Fruit fly (Drosophila melanogaster): ENCODE data around the gene NijA.

The NijA gene

DNA sequence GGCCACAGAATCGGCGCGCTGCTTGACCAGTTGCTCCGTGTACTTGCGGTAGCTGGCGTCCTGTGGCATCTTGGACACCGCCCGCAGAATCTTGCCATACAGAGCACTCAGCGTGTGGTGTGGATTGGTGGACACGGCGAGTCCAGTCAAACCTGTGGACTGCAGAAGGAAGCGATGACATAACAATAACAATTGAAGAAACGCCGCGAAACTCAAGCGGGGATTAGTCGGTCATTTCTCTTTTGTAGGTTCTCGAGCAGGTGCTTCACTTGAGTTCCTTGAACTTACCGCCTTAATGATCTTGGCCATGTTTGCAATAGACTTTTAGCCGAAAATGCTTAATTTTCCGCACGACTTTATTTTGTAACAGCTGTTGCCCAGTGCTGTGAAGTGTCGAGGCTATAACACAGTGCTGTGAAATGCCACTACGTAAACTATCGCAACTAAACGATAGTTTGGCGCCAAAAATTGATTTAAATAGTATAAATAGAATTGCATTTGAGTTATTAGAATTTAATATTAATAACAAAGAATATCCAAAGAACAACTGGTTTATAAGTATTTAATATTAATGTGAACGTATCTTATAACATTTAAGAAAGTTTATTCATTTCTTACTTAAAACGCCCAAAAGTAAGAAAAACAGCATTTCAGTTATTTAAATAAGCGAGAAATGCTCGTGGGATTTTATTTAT is 2.8 kb downstream of the NijA start, which contains the start of gene ND-13B (continued):
- no peak for TF ChIP-seq hb (GFP tag; IDR thresholded peaks at IDR 0.05; ENCODE audit: partially characterized antibody)
- 0 out of 3 replicates have a peak, but pooled peaks have one; percentile 44 for TF ChIP-seq CG14860 (GFP tag; IDR thresholded peaks at IDR 0.05; ENCODE audit: partially characterized antibody)
- peak; percentile 28 for TF ChIP-seq Sin3A (optimal IDR thresholded peaks at IDR 0.05)
- no peak for TF ChIP-seq Fer2 (tag; optimal IDR thresholded peaks at IDR 0.05)
- TF ChIP-seq her (GFP tag; optimal IDR thresholded peaks at IDR 0.05): peak; percentile 16
- TF ChIP-seq CG13894 (tag; optimal IDR thresholded peaks at IDR 0.05): peak; percentile 24
- TF ChIP-seq nom (GFP tag; optimal IDR thresholded peaks at IDR 0.05): peak; percentile 19
- no peak for TF ChIP-seq CG18476 (GFP tag; optimal IDR thresholded peaks at IDR 0.05)
- TF ChIP-seq CG3163 (GFP tag; optimal IDR thresholded peaks at IDR 0.05): no peak
- TF ChIP-seq sens (GFP tag): peak; percentile 73
- 0 out of 2 replicates have a peak, but pooled peaks have one; percentile 24 for TF ChIP-seq sob (GFP tag; IDR thresholded peaks at IDR 0.05)
- TF ChIP-seq mam (GFP tag; optimal IDR thresholded peaks at IDR 0.05): peak; percentile 53
- peak; percentile 77 for TF ChIP-seq BEAF-32 (GFP tag; optimal IDR thresholded peaks at IDR 0.05)
- TF ChIP-seq wdn (GFP tag; IDR thresholded peaks at IDR 0.05): no peak
- no peak for TF ChIP-seq lov (optimal IDR thresholded peaks at IDR 0.05)
- TF ChIP-seq lov (GFP tag; IDR thresholded peaks at IDR 0.05): no peak
- TF ChIP-seq Bgb (GFP tag; IDR thresholded peaks at IDR 0.05; ENCODE audit: partially characterized antibody): peak; percentile 80
- TF ChIP-seq bowl (GFP tag; IDR thresholded peaks at IDR 0.05): no peak
- TF ChIP-seq CG42726 (GFP tag; IDR thresholded peaks at IDR 0.05; ENCODE audit: partially characterized antibody): peak; percentile 84
- no peak for TF ChIP-seq Hr3 (GFP tag; optimal IDR thresholded peaks at IDR 0.05)
- no peak for TF ChIP-seq Spps (tag; optimal IDR thresholded peaks at IDR 0.05)
- TF ChIP-seq cwo (GFP tag; optimal IDR thresholded peaks at IDR 0.05): no peak
- TF ChIP-seq Usf (GFP tag; optimal IDR thresholded peaks at IDR 0.05): no peak
- peak; percentile 67; the same call in 2 of the 3 replicates for TF ChIP-seq CG7963 (GFP tag; IDR thresholded peaks at IDR 0.05; ENCODE audit: partially characterized antibody)
- no peak for TF ChIP-seq HmgD (GFP tag; optimal IDR thresholded peaks at IDR 0.05)
- no peak for TF ChIP-seq CG10209 (GFP tag; optimal IDR thresholded peaks at IDR 0.05)
- no peak for TF ChIP-seq CG4282 (GFP tag; optimal IDR thresholded peaks at IDR 0.05)
- peak; percentile 67 for TF ChIP-seq caup (GFP tag; optimal IDR thresholded peaks at IDR 0.05; ENCODE audit: severe bottlenecking)
- no peak for TF ChIP-seq Hey (tag; optimal IDR thresholded peaks at IDR 0.05)
- no peak for TF ChIP-seq CG7928 (GFP tag; optimal IDR thresholded peaks at IDR 0.05)
- peak; percentile 41 for TF ChIP-seq CG3281 (GFP tag; optimal IDR thresholded peaks at IDR 0.05)
- TF ChIP-seq bsh (GFP tag; optimal IDR thresholded peaks at IDR 0.05): no peak
- TF ChIP-seq fd96Cb (tag; optimal IDR thresholded peaks at IDR 0.05): no peak
- TF ChIP-seq Fer3 (tag; optimal IDR thresholded peaks at IDR 0.05): peak; percentile 8
- TF ChIP-seq CG30403 (GFP tag; optimal IDR thresholded peaks at IDR 0.05): peak; percentile 5
- TF ChIP-seq CG7786 (GFP tag; optimal IDR thresholded peaks at IDR 0.05): peak; percentile 6
- TF ChIP-seq CG16813 (GFP tag; IDR thresholded peaks at IDR 0.05; ENCODE audit: partially characterized antibody): peak; percentile 68
- TF ChIP-seq MESR4 (GFP tag; optimal IDR thresholded peaks at IDR 0.05): peak; percentile 42
- peak; percentile 0 for TF ChIP-seq Bteb2 (GFP tag; optimal IDR thresholded peaks at IDR 0.05)
- TF ChIP-seq ttk (GFP tag; IDR thresholded peaks at IDR 0.05): no peak
- TF ChIP-seq jing (GFP tag; optimal IDR thresholded peaks at IDR 0.05): no peak
- no peak for TF ChIP-seq ftz-f1 (GFP tag; optimal IDR thresholded peaks at IDR 0.05)
- TF ChIP-seq CG4424 (GFP tag; optimal IDR thresholded peaks at IDR 0.05): peak; percentile 59
- TF ChIP-seq CG6254 (GFP tag; optimal IDR thresholded peaks at IDR 0.05): no peak
- no peak for TF ChIP-seq CrebB (tag; optimal IDR thresholded peaks at IDR 0.05)
- peak; percentile 92 for TF ChIP-seq pzg (GFP tag; optimal IDR thresholded peaks at IDR 0.05)
- TF ChIP-seq disco-r (GFP tag; optimal IDR thresholded peaks at IDR 0.05): no peak
- TF ChIP-seq HLH4C (GFP tag; IDR thresholded peaks at IDR 0.05; ENCODE audit: partially characterized antibody): peak; percentile 69
- TF ChIP-seq fd3F (GFP tag; optimal IDR thresholded peaks at IDR 0.05): no peak
